Worm (Caenorhabditis elegans): ENCODE data around the gene C17A2.3.

DNA sequence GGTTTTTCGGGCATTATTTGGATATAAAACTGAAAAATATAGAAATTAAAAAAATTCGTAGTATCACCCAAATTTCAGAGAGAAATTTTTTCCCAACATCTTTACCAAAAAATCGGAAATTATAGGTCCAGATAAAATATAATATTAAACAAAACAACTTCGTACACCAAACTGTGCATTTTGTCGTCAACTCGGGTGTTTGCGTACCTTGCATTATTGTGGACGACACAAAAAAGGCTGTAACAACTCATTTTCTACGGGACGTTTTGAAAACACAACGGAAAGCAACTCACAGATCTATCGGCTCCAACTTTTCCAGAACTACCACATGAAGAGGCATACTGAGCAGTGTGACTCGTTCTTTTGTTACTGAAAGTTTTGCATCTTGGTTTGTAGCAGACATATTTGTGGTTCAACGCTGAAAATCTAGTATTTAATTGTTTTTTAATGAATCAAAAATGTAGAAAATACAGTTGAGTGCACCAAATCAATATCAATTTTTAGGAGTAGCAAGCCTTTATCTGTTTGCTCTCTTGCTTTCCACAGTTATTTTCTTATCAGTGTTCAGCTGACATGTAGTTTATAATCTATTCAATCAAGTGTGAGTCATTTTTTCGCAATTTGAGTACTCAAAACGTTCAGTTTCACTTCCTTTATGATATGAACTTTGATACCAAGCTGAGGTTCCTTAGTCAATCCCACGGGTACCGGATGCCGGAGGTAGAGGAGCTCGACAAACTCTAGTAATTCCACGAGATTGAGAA lies 27.8 kb upstream of the C17A2.3 start:
- TF ChIP-seq nhr-129 (tag; optimal IDR thresholded peaks at IDR 0.05) = no peak
- TF ChIP-seq nhr-10 (tag; optimal IDR thresholded peaks at IDR 0.05) = no peak
- TF ChIP-seq mab-5 (tag; optimal IDR thresholded peaks at IDR 0.05) = no peak
- no peak for TF ChIP-seq nhr-237 (tag; optimal IDR thresholded peaks at IDR 0.05)
- TF ChIP-seq nhr-11 (tag; optimal IDR thresholded peaks at IDR 0.05) = no peak
- no peak for TF ChIP-seq blmp-1 (tag; optimal IDR thresholded peaks at IDR 0.05; ENCODE audit: insufficient read depth)
- TF ChIP-seq snpc-4 (tag; optimal IDR thresholded peaks at IDR 0.05) = no peak
- no peak for TF ChIP-seq ceh-16 (tag; optimal IDR thresholded peaks at IDR 0.05)
- no peak for TF ChIP-seq sma-3 (GFP tag; optimal IDR thresholded peaks at IDR 0.05)
- TF ChIP-seq elt-1 (tag; optimal IDR thresholded peaks at IDR 0.05) = no peak
- TF ChIP-seq dmd-4 (tag; optimal IDR thresholded peaks at IDR 0.05) = no peak
